Fruit fly (Drosophila melanogaster) whole organism, prepupa: ENCODE data around the gene Neurl4.

Experiments
- Blimp-1 ChIP-seq: fragments of 200-800 bp; sonication (Bioruptor generic); optimal IDR thresholded peaks from 3 replicates; lab custom pipeline; 2017; ENCODE audit warnings: missing biosample characterization, missing genetic modification characterization, mild to moderate bottlenecking, moderate library complexity, missing genetic modification reagents
- CG10631 ChIP-seq: fragments of 200-800 bp; sonication (Bioruptor generic); optimal IDR thresholded peaks from 2 replicates; lab custom pipeline; 2016; ENCODE audit warnings: missing biosample characterization, missing genetic modification characterization
- CG10669 ChIP-seq: fragments of 200-800 bp; sonication (Bioruptor generic); optimal IDR thresholded peaks from 3 replicates; lab custom pipeline; 2018; ENCODE audit warnings: missing biosample characterization, mild to moderate bottlenecking, missing genetic modification characterization, moderate library complexity
- CG11294 ChIP-seq: fragments of 200-800 bp; sonication (Bioruptor generic); IDR thresholded peaks from 2 replicates; pipeline ENCODE4 v1.3.6; 2022; ENCODE audit warnings: missing biosample characterization, missing genetic modification characterization
- CG11762 ChIP-seq: fragments of 200-800 bp; sonication (Bioruptor generic); optimal IDR thresholded peaks from 3 replicates; lab custom pipeline; 2016; ENCODE audit warnings: missing biosample characterization, missing genetic modification characterization; ENCODE audit not compliant: insufficient read depth
- CG11902 ChIP-seq: fragments of 200-800 bp; sonication (Bioruptor generic); optimal IDR thresholded peaks from 3 replicates; lab custom pipeline; 2016; ENCODE audit warnings: missing biosample characterization, missing genetic modification characterization
- CG15336 ChIP-seq: fragments of 200-800 bp; sonication (Bioruptor generic); IDR thresholded peaks from 2 replicates; pipeline ENCODE4 v1.3.6; 2022; ENCODE audit warnings: missing biosample characterization, missing genetic modification characterization
- CG1621 ChIP-seq: fragments of 200-800 bp; sonication (Bioruptor generic); optimal IDR thresholded peaks from 3 replicates; lab custom pipeline; 2018; ENCODE audit warnings: missing biosample characterization, mild to moderate bottlenecking, missing genetic modification characterization
- CG3032 ChIP-seq: fragments of 200-800 bp; optimal IDR thresholded peaks from 2 replicates; lab custom pipeline; 2019; ENCODE audit warnings: missing biosample characterization, mild to moderate bottlenecking, missing genetic modification characterization, moderate library complexity
- CG31627 ChIP-seq: fragments of 200-800 bp; sonication (Bioruptor generic); optimal IDR thresholded peaks from 3 replicates; lab custom pipeline; 2016; ENCODE audit warnings: missing biosample characterization, missing genetic modification characterization
- CG32006 ChIP-seq: fragments of 200-800 bp; sonication (Bioruptor generic); optimal IDR thresholded peaks from 3 replicates; lab custom pipeline; 2017; ENCODE audit warnings: missing biosample characterization, mild to moderate bottlenecking, missing genetic modification characterization
- CG34406 ChIP-seq: fragments of 200-800 bp; sonication (Bioruptor generic); optimal IDR thresholded peaks from 3 replicates; lab custom pipeline; 2016; ENCODE audit warnings: missing biosample characterization, missing genetic modification characterization
- CG3919 ChIP-seq: fragments of 200-800 bp; sonication (Bioruptor generic); optimal IDR thresholded peaks from 3 replicates; lab custom pipeline; 2016; ENCODE audit warnings: missing biosample characterization, missing genetic modification characterization
- CG4318 ChIP-seq: fragments of 200-800 bp; sonication (Bioruptor generic); optimal IDR thresholded peaks from 3 replicates; lab custom pipeline; 2017; ENCODE audit warnings: missing biosample characterization, mild to moderate bottlenecking, missing genetic modification characterization
- CG6163 ChIP-seq: fragments of 200-800 bp; sonication (Bioruptor generic); IDR thresholded peaks from 3 replicates; pipeline ENCODE4 v1.3.6; 2022; ENCODE audit warnings: missing biosample characterization, missing genetic modification characterization
- CG6276 ChIP-seq: fragments of 200-800 bp; sonication (Bioruptor generic); optimal IDR thresholded peaks from 2 replicates; lab custom pipeline; 2017; ENCODE audit warnings: missing biosample characterization, mild to moderate bottlenecking, missing genetic modification characterization
- CG6808 ChIP-seq: fragments of 200-800 bp; sonication (Bioruptor generic); optimal IDR thresholded peaks from 3 replicates; lab custom pipeline; 2017; ENCODE audit warnings: missing biosample characterization, missing genetic modification characterization, mild to moderate bottlenecking, moderate library complexity, missing genetic modification reagents
- CG7368 ChIP-seq: fragments of 200-800 bp; sonication (Bioruptor generic); optimal IDR thresholded peaks from 3 replicates; lab custom pipeline; 2016; ENCODE audit warnings: missing biosample characterization, missing genetic modification characterization
- CG8119 ChIP-seq: fragments of 200-800 bp; sonication (Bioruptor generic); IDR thresholded peaks from 3 replicates; pipeline ENCODE4 v1.3.6; 2022; ENCODE audit warnings: missing biosample characterization, missing genetic modification characterization
- CG8319 ChIP-seq: fragments of 200-800 bp; sonication (Bioruptor generic); optimal IDR thresholded peaks from 3 replicates; lab custom pipeline; 2016; ENCODE audit warnings: missing biosample characterization, missing genetic modification characterization
- CG8632 ChIP-seq: fragments of 200-800 bp; sonication (Bioruptor generic); optimal IDR thresholded peaks from 3 replicates; lab custom pipeline; 2016; ENCODE audit warnings: missing biosample characterization, missing genetic modification characterization
- CG9139 ChIP-seq: fragments of 200-800 bp; sonication (Bioruptor generic); optimal IDR thresholded peaks from 3 replicates; lab custom pipeline; 2017; ENCODE audit warnings: missing biosample characterization, mild to moderate bottlenecking, missing genetic modification characterization
- Eip75B ChIP-seq: fragments of 200-800 bp; sonication (Bioruptor generic); optimal IDR thresholded peaks from 3 replicates; lab custom pipeline; 2016; ENCODE audit warnings: missing biosample characterization, missing genetic modification characterization
- Eip78C ChIP-seq: fragments of 200-800 bp; sonication (Bioruptor generic); peaks from one replicate; lab custom pipeline; 2016; ENCODE audit warnings: missing biosample characterization, missing genetic modification characterization
- Eip93F ChIP-seq: fragments of 200-800 bp; sonication (Bioruptor generic); optimal IDR thresholded peaks from 2 replicates; lab custom pipeline; 2016; ENCODE audit warnings: missing biosample characterization, mild to moderate bottlenecking, missing genetic modification characterization
- Ets21C ChIP-seq: fragments of 200-800 bp; sonication (Bioruptor generic); optimal IDR thresholded peaks from 3 replicates; lab custom pipeline; 2016; ENCODE audit warnings: missing biosample characterization, missing genetic modification characterization
- Ets96B ChIP-seq: fragments of 200-800 bp; optimal IDR thresholded peaks from 2 replicates; lab custom pipeline; 2019; ENCODE audit warnings: missing biosample characterization, mild to moderate bottlenecking, missing genetic modification characterization, moderate library complexity
- Gug ChIP-seq: fragments of 200-800 bp; sonication (Bioruptor generic); IDR thresholded peaks from 2 replicates; pipeline ENCODE4 v1.3.6; 2022; ENCODE audit warnings: missing biosample characterization, missing genetic modification characterization
- Hr38 ChIP-seq: sonication (Bioruptor generic); optimal IDR thresholded peaks from 2 replicates; lab custom pipeline; 2016; ENCODE audit warnings: missing biosample characterization, missing genetic modification characterization
- OdsH ChIP-seq: fragments of 200-800 bp; sonication (Bioruptor generic); optimal IDR thresholded peaks from 3 replicates; lab custom pipeline; 2016; ENCODE audit warnings: missing biosample characterization, missing genetic modification characterization
- Sox14 ChIP-seq: fragments of 200-800 bp; sonication (Bioruptor generic); optimal IDR thresholded peaks from 3 replicates; lab custom pipeline; 2016; ENCODE audit warnings: missing biosample characterization, missing genetic modification characterization
- Sox15 ChIP-seq: fragments of 200-800 bp; sonication (Bioruptor generic); optimal IDR thresholded peaks from 3 replicates; lab custom pipeline; 2016; ENCODE audit warnings: missing biosample characterization, missing genetic modification characterization
- acj6 ChIP-seq: fragments of 200-800 bp; sonication (Bioruptor generic); optimal IDR thresholded peaks from 3 replicates; lab custom pipeline; 2016; ENCODE audit warnings: missing biosample characterization, missing genetic modification characterization
- cyc ChIP-seq: fragments of 200-800 bp; sonication (Bioruptor generic); optimal IDR thresholded peaks from 3 replicates; lab custom pipeline; 2016; ENCODE audit warnings: missing biosample characterization, missing genetic modification characterization
- eg ChIP-seq: fragments of 200-800 bp; sonication (Bioruptor generic); IDR thresholded peaks from 3 replicates; pipeline ENCODE4 v1.3.6; 2022; ENCODE audit warnings: missing biosample characterization, missing genetic modification characterization
- esn ChIP-seq: fragments of 200-800 bp; sonication (Bioruptor generic); optimal IDR thresholded peaks from 2 replicates; lab custom pipeline; 2016; ENCODE audit warnings: missing biosample characterization, mild to moderate bottlenecking, missing genetic modification characterization, moderate library complexity
- fd59A ChIP-seq: fragments of 200-800 bp; sonication (Bioruptor generic); optimal IDR thresholded peaks from 2 replicates; lab custom pipeline; 2017; ENCODE audit warnings: missing biosample characterization, mild to moderate bottlenecking, missing genetic modification characterization, missing genetic modification reagents
- fkh ChIP-seq: fragments of 200-800 bp; sonication (Bioruptor generic); optimal IDR thresholded peaks from 3 replicates; lab custom pipeline; 2017; ENCODE audit warnings: missing biosample characterization, mild to moderate bottlenecking, missing genetic modification characterization, moderate library complexity
- net ChIP-seq: fragments of 200-800 bp; sonication (Bioruptor generic); optimal IDR thresholded peaks from 3 replicates; lab custom pipeline; 2016; ENCODE audit warnings: missing biosample characterization, missing genetic modification characterization
- pdm3 ChIP-seq: fragments of 200-800 bp; sonication (Bioruptor generic); optimal IDR thresholded peaks from 3 replicates; lab custom pipeline; 2016; ENCODE audit warnings: missing biosample characterization, missing genetic modification characterization
- salr ChIP-seq, 2 experiments: fragments of 200-800 bp; sonication (Bioruptor generic); optimal IDR thresholded peaks; 3 replicates each; lab custom pipeline; 2016 to 2018; ENCODE audit warnings: missing biosample characterization in 2 of 2, missing genetic modification characterization in 2 of 2, mild to moderate bottlenecking in 1 of 2
- spab ChIP-seq: fragments of 200-800 bp; sonication (Bioruptor generic); optimal IDR thresholded peaks from 2 replicates; lab custom pipeline; 2017; ENCODE audit warnings: missing biosample characterization, mild to moderate bottlenecking, missing genetic modification characterization, missing genetic modification reagents
- ss ChIP-seq, 2 experiments: fragments of 200-800 bp; sonication (Bioruptor generic); optimal IDR thresholded peaks; 2 replicates in 1 of 2; 3 replicates in 1 of 2; lab custom pipeline; 2017 to 2018; ENCODE audit warnings: mild to moderate bottlenecking in 2 of 2, missing biosample characterization in 2 of 2, missing genetic modification characterization in 2 of 2, moderate library complexity in 1 of 2
- svp ChIP-seq: fragments of 200-800 bp; sonication (Bioruptor generic); peaks from one replicate; lab custom pipeline; 2016; ENCODE audit warnings: missing biosample characterization, missing genetic modification characterization
- topi ChIP-seq: fragments of 200-800 bp; sonication (Bioruptor generic); optimal IDR thresholded peaks from 3 replicates; lab custom pipeline; 2016; ENCODE audit warnings: missing biosample characterization, missing genetic modification characterization
- vri ChIP-seq: fragments of 200-800 bp; sonication (Bioruptor generic); optimal IDR thresholded peaks from 3 replicates; lab custom pipeline; 2016; ENCODE audit warnings: missing biosample characterization, mild to moderate bottlenecking, missing genetic modification characterization

The Neurl4 gene

dm6 chr3L:14049620-14050253, at the start of gene Neurl4:
Gene Neurl4 (minus strand): TSS chr3L:14049892.
- TF ChIP-seq CG10631 (no peak), OdsH (GFP tag; lab: Kevin White, UChicago) (no peak), Eip93F (GFP tag; lab: Kevin White, UChicago) (no peak), CG4318 (no peak), CG3032 (tag; lab: Kevin White, UChicago) (peak; percentile 74), CG34406 (GFP tag; lab: Kevin White, UChicago) (peak; percentile 78), Eip78C (GFP tag; lab: Kevin White, UChicago) (peak; percentile 93), CG31627 (GFP tag; lab: Kevin White, UChicago) (peak; percentile 87), CG7368 (GFP tag; lab: Kevin White, UChicago) (peak; percentile 56), pdm3 (no peak), CG9139 (GFP tag; lab: Kevin White, UChicago) (no peak), cyc (GFP tag; lab: Kevin White, UChicago) (no peak), CG11294 (GFP tag; lab: Robert Waterston, UW) (no peak; the same call in 1 of the 2 replicates), CG8119 (GFP tag; lab: Robert Waterston, UW) (peak; percentile 75), Eip75B (GFP tag; lab: Kevin White, UChicago) (no peak), fkh (no peak), CG6808 (GFP tag; lab: Kevin White, UChicago) (no peak), CG1621 (tag; lab: Kevin White, UChicago) (peak; percentile 50), Ets96B (tag; lab: Kevin White, UChicago) (peak; percentile 78), Ets21C (peak; percentile 68), net (GFP tag; lab: Kevin White, UChicago) (no peak), CG8632 (peak; percentile 77), CG3919 (GFP tag; lab: Kevin White, UChicago) (no peak), CG32006 (GFP tag; lab: Kevin White, UChicago) (no peak), CG6276 (GFP tag; lab: Kevin White, UChicago) (no peak), Hr38 (GFP tag; lab: Kevin White, UChicago) (no peak), topi (no peak), CG11762 (peak; percentile 50), CG6163 (peak; percentile 87), svp (GFP tag; lab: Kevin White, UChicago) (no peak), CG11902 (GFP tag; lab: Kevin White, UChicago) (peak; percentile 30), salr (GFP tag; optimal IDR thresholded peaks at IDR 0.05; lab: Kevin White, UChicago) (peak in 1 of 2 experiments; percentile 59), acj6 (GFP tag; lab: Kevin White, UChicago) (no peak), fd59A (GFP tag; lab: Kevin White, UChicago) (peak; percentile 48), Gug (peak; percentile 83), ss (GFP tag; optimal IDR thresholded peaks at IDR 0.05; lab: Kevin White, UChicago) (no peak), Sox14 (GFP tag; lab: Kevin White, UChicago) (no peak), CG15336 (GFP tag; lab: Robert Waterston, UW) (peak; percentile 80), eg (GFP tag; lab: Robert Waterston, UW) (peak; percentile 76), Sox15 (GFP tag; lab: Kevin White, UChicago) (peak; percentile 66), CG10669 (no peak), CG8319 (GFP tag; lab: Kevin White, UChicago) (no peak), vri (GFP tag; lab: Kevin White, UChicago) (no peak), Blimp-1 (GFP tag; lab: Kevin White, UChicago) (no peak), esn (GFP tag; lab: Kevin White, UChicago) (no peak), spab (GFP tag; lab: Kevin White, UChicago) (no peak)
